Worm (Caenorhabditis elegans) whole organism, L3 larva: ENCODE data around the gene R05D3.12.

ENCODE experiments used
- ama-1 ChIP-seq: fragments of 150-350 bp; optimal IDR thresholded peaks from 2 replicates; lab custom pipeline; 2018
- daf-12 ChIP-seq: fragments of 150-350 bp; optimal IDR thresholded peaks from 2 replicates; lab custom pipeline; 2014; ENCODE audit warnings: missing biosample characterization, missing genetic modification reagents, missing genetic modification characterization
- elt-2 ChIP-seq: sonication (generic microtip); optimal IDR thresholded peaks from 2 replicates; lab custom pipeline; 2016; ENCODE audit warnings: missing genetic modification reagents, mild to moderate bottlenecking, missing genetic modification characterization, missing compliant biosample characterization
- fos-1 ChIP-seq: fragments of 150-350 bp; optimal IDR thresholded peaks from 2 replicates; lab custom pipeline; 2014; ENCODE audit warnings: missing biosample characterization, missing genetic modification characterization
- nfya-1 ChIP-seq: sonication (generic microtip); optimal IDR thresholded peaks from 2 replicates; lab custom pipeline; 2017; ENCODE audit warnings: missing genetic modification characterization, mild to moderate bottlenecking, missing compliant biosample characterization, antibody characterized with exemption, moderate library complexity; ENCODE audit not compliant: insufficient read depth
- nhr-237 ChIP-seq: fragments of 150-350 bp; optimal IDR thresholded peaks from 2 replicates; lab custom pipeline; 2014; ENCODE audit warnings: missing biosample characterization, missing genetic modification characterization
- pha-4 ChIP-seq: fragments of 150-350 bp; optimal IDR thresholded peaks from 2 replicates; lab custom pipeline; 2014; ENCODE audit warnings: missing biosample characterization, missing genetic modification reagents, missing genetic modification characterization
- sea-2 ChIP-seq: fragments of 150-350 bp; sonication (generic microtip); optimal IDR thresholded peaks from 4 replicates; lab custom pipeline; 2014; ENCODE audit warnings: missing biosample characterization, missing genetic modification reagents, missing genetic modification characterization
- skn-1 ChIP-seq: fragments of 150-350 bp; optimal IDR thresholded peaks from 2 replicates; lab custom pipeline; 2014; ENCODE audit warnings: missing biosample characterization, missing genetic modification characterization
- ztf-11 ChIP-seq: fragments of 150-350 bp; optimal IDR thresholded peaks from 2 replicates; lab custom pipeline; 2014; ENCODE audit warnings: missing biosample characterization, missing genetic modification characterization

ce11 chrIII:8354644-8355461 is 25.9 kb upstream of the R05D3.12 start, which contains the start of gene unc-116:
- TF ChIP-seq nfya-1 (tag; lab: Kevin White, UChicago) (peak; percentile 88), sea-2 (GFP tag; lab: Kevin White, UChicago) (no peak), ztf-11 (tag; lab: Kevin White, UChicago) (no peak), pha-4 (peak; percentile 87), elt-2 (tag; lab: Kevin White, UChicago) (peak; percentile 8), daf-12 (no peak), skn-1 (no peak), nhr-237 (tag; lab: Kevin White, UChicago) (no peak), ama-1 (lab: Kevin White, UChicago) (peak; percentile 15), fos-1 (tag; lab: Kevin White, UChicago) (no peak)
